Fruit fly (Drosophila melanogaster) whole organism, embryonic: ENCODE data around the gene CG43094.

Source experiments
- CG10565 ChIP-seq: fragments of 200-800 bp; sonication (Bioruptor generic); optimal IDR thresholded peaks from 3 replicates; lab custom pipeline; 2016; ENCODE audit warnings: missing biosample characterization, mild to moderate bottlenecking, missing genetic modification characterization
- CG11247 ChIP-seq: fragments of 200-800 bp; sonication (Bioruptor generic); IDR thresholded peaks from 2 replicates; pipeline ENCODE4 v1.3.6; 2022; ENCODE audit warnings: missing biosample characterization, missing genetic modification characterization
- CG13624 ChIP-seq: fragments of 200-800 bp; sonication (Bioruptor generic); optimal IDR thresholded peaks from 2 replicates; lab custom pipeline; 2016; ENCODE audit warnings: missing biosample characterization, missing genetic modification characterization
- CG14050 ChIP-seq: fragments of 200-800 bp; sonication (Bioruptor generic); IDR thresholded peaks from 3 replicates; pipeline ENCODE4 v1.3.6; 2022; ENCODE audit warnings: missing biosample characterization, missing genetic modification characterization
- CG14860 ChIP-seq: fragments of 200-800 bp; sonication (Bioruptor generic); IDR thresholded peaks from 3 replicates; pipeline ENCODE4 v1.3.6; 2022; ENCODE audit warnings: missing biosample characterization, missing genetic modification characterization; ENCODE audit not compliant: partially characterized antibody
- CG17829 ChIP-seq: fragments of 200-800 bp; optimal IDR thresholded peaks from 2 replicates; lab custom pipeline; 2019; ENCODE audit warnings: missing biosample characterization, mild to moderate bottlenecking, missing genetic modification characterization, moderate library complexity
- CG18764 ChIP-seq: fragments of 200-800 bp; sonication (Bioruptor generic); optimal IDR thresholded peaks from 3 replicates; lab custom pipeline; 2016; ENCODE audit warnings: missing biosample characterization, missing genetic modification characterization
- CG2875 ChIP-seq: fragments of 200-800 bp; sonication (Bioruptor generic); optimal IDR thresholded peaks from 2 replicates; lab custom pipeline; 2017; ENCODE audit warnings: missing biosample characterization, mild to moderate bottlenecking, missing genetic modification characterization, missing genetic modification reagents
- CG3281 ChIP-seq: fragments of 200-800 bp; sonication (Bioruptor generic); optimal IDR thresholded peaks from 3 replicates; lab custom pipeline; 2017; ENCODE audit warnings: missing biosample characterization, mild to moderate bottlenecking, missing genetic modification characterization
- CG6689 ChIP-seq: fragments of 200-800 bp; sonication (Bioruptor generic); IDR thresholded peaks from 2 replicates; pipeline ENCODE4 v1.3.6; 2022; ENCODE audit warnings: missing biosample characterization, missing genetic modification characterization
- CG7372 ChIP-seq: fragments of 200-800 bp; sonication (Bioruptor generic); IDR thresholded peaks from 2 replicates; pipeline ENCODE4 v1.3.6; 2022; ENCODE audit warnings: missing biosample characterization, missing genetic modification characterization
- CG9727 ChIP-seq: fragments of 200-800 bp; sonication (Bioruptor generic); optimal IDR thresholded peaks from 3 replicates; lab custom pipeline; 2017; ENCODE audit warnings: missing biosample characterization, mild to moderate bottlenecking, missing genetic modification characterization
- Camta ChIP-seq: fragments of 200-800 bp; sonication (Bioruptor generic); optimal IDR thresholded peaks from 2 replicates; lab custom pipeline; 2016; ENCODE audit warnings: missing biosample characterization, missing genetic modification characterization
- D19B ChIP-seq: fragments of 200-800 bp; sonication (Bioruptor generic); optimal IDR thresholded peaks from 2 replicates; lab custom pipeline; 2017; ENCODE audit warnings: missing biosample characterization, mild to moderate bottlenecking, missing genetic modification characterization
- Dad ChIP-seq: fragments of 200-800 bp; sonication (Bioruptor generic); optimal IDR thresholded peaks from 3 replicates; lab custom pipeline; 2016; ENCODE audit warnings: missing biosample characterization, missing genetic modification characterization
- Dfd ChIP-seq, 2 experiments: fragments of >200 bp; optimal IDR thresholded peaks; 2 replicates each; lab custom pipeline; 2017; ENCODE audit warnings: missing biosample characterization in 2 of 2, missing genetic modification characterization in 2 of 2
- E2f2 ChIP-seq: fragments of 200-800 bp; sonication (Bioruptor generic); IDR thresholded peaks from 2 replicates; pipeline ENCODE4 v1.3.6; 2022; ENCODE audit warnings: missing biosample characterization, missing genetic modification characterization
- HLH4C ChIP-seq: fragments of 200-800 bp; sonication (Bioruptor generic); IDR thresholded peaks from 3 replicates; pipeline ENCODE4 v1.3.6; 2022; ENCODE audit warnings: missing biosample characterization, missing genetic modification characterization; ENCODE audit not compliant: partially characterized antibody
- Hr78 ChIP-seq, 2 experiments: fragments of 200-800 bp in 1 of 2; fragments of >200 bp in 1 of 2; sonication (Bioruptor generic) in 1 of 2; optimal IDR thresholded peaks; 2 replicates each; lab custom pipeline; 2017 to 2019; ENCODE audit warnings: missing biosample characterization in 2 of 2, missing genetic modification characterization in 2 of 2, mild to moderate bottlenecking in 1 of 2, moderate library complexity in 1 of 2
- Poxn ChIP-seq: fragments of 200-800 bp; sonication (Bioruptor generic); IDR thresholded peaks from 2 replicates; pipeline ENCODE4 v1.3.6; 2022; ENCODE audit warnings: missing biosample characterization, missing genetic modification characterization
- Six4 ChIP-seq: fragments of 200-800 bp; sonication (Bioruptor generic); optimal IDR thresholded peaks from 2 replicates; lab custom pipeline; 2016; ENCODE audit warnings: missing biosample characterization, missing genetic modification characterization
- Spps ChIP-seq: fragments of 200-800 bp; sonication (Bioruptor generic); optimal IDR thresholded peaks from 2 replicates; lab custom pipeline; 2018; ENCODE audit warnings: missing biosample characterization, mild to moderate bottlenecking, missing genetic modification characterization
- Sry-β ChIP-seq: fragments of 200-800 bp; sonication (Bioruptor generic); optimal IDR thresholded peaks from 2 replicates; lab custom pipeline; 2018; ENCODE audit warnings: missing biosample characterization, mild to moderate bottlenecking, missing genetic modification characterization, moderate library complexity
- ab ChIP-seq: fragments of 200-800 bp; sonication (Bioruptor generic); optimal IDR thresholded peaks from 2 replicates; lab custom pipeline; 2016; ENCODE audit warnings: missing biosample characterization, missing genetic modification characterization
- ap ChIP-seq: fragments of 200-800 bp; sonication (Bioruptor generic); IDR thresholded peaks from 2 replicates; pipeline ENCODE4 v1.3.6; 2022; ENCODE audit warnings: missing biosample characterization, missing genetic modification characterization
- ash1 ChIP-seq: fragments of 200-800 bp; sonication (Bioruptor generic); optimal IDR thresholded peaks from 2 replicates; lab custom pipeline; 2018; ENCODE audit warnings: missing biosample characterization, mild to moderate bottlenecking, missing genetic modification characterization
- az2 ChIP-seq: fragments of 200-800 bp; sonication (Bioruptor generic); optimal IDR thresholded peaks from 3 replicates; lab custom pipeline; 2016; ENCODE audit warnings: missing biosample characterization, missing genetic modification characterization
- btn ChIP-seq: fragments of 200-800 bp; sonication (Bioruptor generic); optimal IDR thresholded peaks from 2 replicates; lab custom pipeline; 2016; ENCODE audit warnings: missing biosample characterization, missing genetic modification characterization
- caup ChIP-seq: fragments of 200-800 bp; sonication (Bioruptor generic); optimal IDR thresholded peaks from 3 replicates; lab custom pipeline; 2017; ENCODE audit warnings: missing biosample characterization, mild to moderate bottlenecking, missing genetic modification characterization, moderate library complexity; ENCODE audit not compliant: severe bottlenecking
- dan ChIP-seq: fragments of 200-800 bp; sonication (Bioruptor generic); IDR thresholded peaks from 2 replicates; pipeline ENCODE4 v1.3.6; 2022; ENCODE audit warnings: missing biosample characterization, missing genetic modification characterization
- dmrt99B ChIP-seq: fragments of 200-800 bp; sonication (Bioruptor generic); optimal IDR thresholded peaks from 2 replicates; lab custom pipeline; 2018; ENCODE audit warnings: missing biosample characterization, mild to moderate bottlenecking, missing genetic modification characterization, moderate library complexity
- fu2 ChIP-seq: fragments of 200-800 bp; sonication (Bioruptor generic); optimal IDR thresholded peaks from 2 replicates; lab custom pipeline; 2016; ENCODE audit warnings: missing biosample characterization, missing genetic modification characterization
- gro ChIP-seq: fragments of 200-800 bp; sonication (Bioruptor generic); optimal IDR thresholded peaks from 2 replicates; lab custom pipeline; 2016; ENCODE audit warnings: missing biosample characterization, missing genetic modification characterization
- kah ChIP-seq: fragments of 200-800 bp; sonication (Bioruptor generic); optimal IDR thresholded peaks from 2 replicates; lab custom pipeline; 2018; ENCODE audit warnings: missing biosample characterization, mild to moderate bottlenecking, missing genetic modification characterization
- nmo ChIP-seq: fragments of 200-800 bp; sonication (Bioruptor generic); optimal IDR thresholded peaks from 2 replicates; lab custom pipeline; 2018; ENCODE audit warnings: missing biosample characterization, mild to moderate bottlenecking, missing genetic modification characterization, moderate library complexity
- nom ChIP-seq: fragments of 200-800 bp; sonication (Bioruptor generic); optimal IDR thresholded peaks from 2 replicates; lab custom pipeline; 2017; ENCODE audit warnings: missing biosample characterization, missing genetic modification characterization, mild to moderate bottlenecking, moderate library complexity, missing genetic modification reagents
- pan ChIP-seq, 4 experiments: fragments of >200 bp in 3 of 4; fragments of 200-800 bp in 1 of 4; sonication (Bioruptor generic) in 1 of 4; optimal IDR thresholded peaks in 3 of 4; IDR thresholded peaks in 1 of 4; 2 replicates each; pipeline versions ENCODE4 v1.3.6 to Lab custom; 2017 to 2022; ENCODE audit warnings: missing biosample characterization in 2 of 4, missing genetic modification characterization in 2 of 4, mixed read lengths in 1 of 4
- phol ChIP-seq: fragments of 200-800 bp; sonication (Bioruptor generic); optimal IDR thresholded peaks from 3 replicates; lab custom pipeline; 2018; ENCODE audit warnings: missing biosample characterization, mild to moderate bottlenecking, missing genetic modification characterization, moderate library complexity
- pros ChIP-seq: fragments of 200-800 bp; sonication (Bioruptor generic); optimal IDR thresholded peaks from 3 replicates; lab custom pipeline; 2019; ENCODE audit warnings: missing biosample characterization, mild to moderate bottlenecking, missing genetic modification characterization, moderate library complexity
- repo ChIP-seq: fragments of 200-800 bp; sonication (Bioruptor generic); optimal IDR thresholded peaks from 2 replicates; lab custom pipeline; 2016; ENCODE audit warnings: missing biosample characterization, missing genetic modification characterization
- scrt ChIP-seq: fragments of 200-800 bp; sonication (Bioruptor generic); optimal IDR thresholded peaks from 2 replicates; lab custom pipeline; 2018; ENCODE audit warnings: missing biosample characterization, mild to moderate bottlenecking, missing genetic modification characterization, moderate library complexity
- shn ChIP-seq: fragments of 200-800 bp; sonication (Bioruptor generic); optimal IDR thresholded peaks from 3 replicates; lab custom pipeline; 2016; ENCODE audit warnings: missing biosample characterization, missing genetic modification characterization
- slou ChIP-seq: fragments of 200-800 bp; sonication (Bioruptor generic); optimal IDR thresholded peaks from 3 replicates; lab custom pipeline; 2016; ENCODE audit warnings: missing biosample characterization, missing genetic modification characterization
- sna ChIP-seq: fragments of 200-800 bp; sonication (Bioruptor generic); IDR thresholded peaks from 2 replicates; pipeline ENCODE4 v1.3.6; 2022; ENCODE audit warnings: missing biosample characterization, missing genetic modification characterization; ENCODE audit not compliant: partially characterized antibody
- stc ChIP-seq: fragments of 200-800 bp; sonication (Bioruptor generic); IDR thresholded peaks from 2 replicates; pipeline ENCODE4 v1.3.6; 2022; ENCODE audit warnings: missing biosample characterization, missing genetic modification characterization
- tap ChIP-seq: fragments of 200-800 bp; optimal IDR thresholded peaks from 3 replicates; lab custom pipeline; 2019; ENCODE audit warnings: missing biosample characterization, mild to moderate bottlenecking, missing genetic modification characterization, moderate library complexity
- trem ChIP-seq: fragments of 200-800 bp; optimal IDR thresholded peaks from 3 replicates; lab custom pipeline; 2019; ENCODE audit warnings: missing biosample characterization, mild to moderate bottlenecking, missing genetic modification characterization, moderate library complexity
- ttk ChIP-seq: fragments of 200-800 bp; sonication (Bioruptor generic); IDR thresholded peaks from 2 replicates; pipeline ENCODE4 v2.1.2; 2022; ENCODE audit warnings: missing biosample characterization, missing genetic modification characterization
- wor ChIP-seq: fragments of 200-800 bp; sonication (Bioruptor generic); IDR thresholded peaks from 2 replicates; pipeline ENCODE4 v1.3.6; 2022; ENCODE audit warnings: missing biosample characterization, missing genetic modification characterization

Gene CG43094

dm6 chr3R:22726031-22726770 is 44.6 kb downstream of the CG43094 start, which contains the start of gene RNF220 (continued):
- TF ChIP-seq Dfd (GFP tag; optimal IDR thresholded peaks at IDR 0.05; lab: Kevin White, UChicago) (no peak), scrt (GFP tag; lab: Kevin White, UChicago) (no peak), Sry-β (GFP tag; lab: Kevin White, UChicago) (no peak), stc (GFP tag; lab: Robert Waterston, UW) (no peak), CG14860 (GFP tag; lab: Robert Waterston, UW) (no peak; the same call in 2 of the 3 replicates), nom (GFP tag; lab: Kevin White, UChicago) (no peak), Hr78 (GFP tag; optimal IDR thresholded peaks at IDR 0.05; lab: Kevin White, UChicago) (no peak), Spps (no peak), CG18764 (no peak), nmo (GFP tag; lab: Kevin White, UChicago) (peak; percentile 45), trem (peak; percentile 8), CG11247 (GFP tag; lab: Robert Waterston, UW) (no peak), btn (GFP tag; lab: Kevin White, UChicago) (no peak), Camta (GFP tag; lab: Kevin White, UChicago) (no peak), CG14050 (GFP tag; lab: Robert Waterston, UW) (no peak), phol (tag; lab: Kevin White, UChicago) (peak; percentile 46), repo (no peak), CG17829 (tag; lab: Kevin White, UChicago) (peak; percentile 1), Poxn (GFP tag; lab: Robert Waterston, UW) (no peak), fu2 (GFP tag; lab: Kevin White, UChicago) (no peak), gro (GFP tag; lab: Kevin White, UChicago) (no peak), az2 (GFP tag; lab: Kevin White, UChicago) (peak; percentile 21), ap (no peak), CG6689 (no peak), sna (GFP tag; lab: Robert Waterston, UW) (no peak; the same call in 1 of the 2 replicates), pan (optimal IDR thresholded peaks at IDR 0.05; lab: Kevin White, UChicago) (no peak), pan (GFP tag; optimal IDR thresholded peaks at IDR 0.05 in 1 of 2, IDR thresholded peaks at IDR 0.05 in 1 of 2) (no peak), CG9727 (GFP tag; lab: Kevin White, UChicago) (peak; percentile 50), HLH4C (GFP tag; lab: Robert Waterston, UW) (no peak; the same call in 1 of the 3 replicates), wor (GFP tag; lab: Robert Waterston, UW) (no peak), kah (GFP tag; lab: Kevin White, UChicago) (no peak), ab (GFP tag; lab: Kevin White, UChicago) (no peak), CG13624 (no peak), pros (GFP tag; lab: Kevin White, UChicago) (no peak), ash1 (GFP tag; lab: Kevin White, UChicago) (no peak), dan (GFP tag; lab: Robert Waterston, UW) (no peak), dmrt99B (peak; percentile 13), CG10565 (no peak), slou (no peak), caup (GFP tag; lab: Kevin White, UChicago) (no peak), Six4 (GFP tag; lab: Kevin White, UChicago) (no peak), D19B (GFP tag; lab: Kevin White, UChicago) (no peak), ttk (no peak), CG3281 (GFP tag; lab: Kevin White, UChicago) (no peak), shn (GFP tag; lab: Kevin White, UChicago) (no peak), tap (tag; lab: Kevin White, UChicago) (no peak), Dad (GFP tag; lab: Kevin White, UChicago) (no peak), CG7372 (GFP tag; lab: Robert Waterston, UW) (no peak), E2f2 (GFP tag; lab: Robert Waterston, UW) (no peak), CG2875 (GFP tag; lab: Kevin White, UChicago) (no peak)
